Worm (Caenorhabditis elegans) whole organism, young adult: Measurements from ENCODE around the gene sna-2.

Source experiments
- D2030.7 ChIP-seq: fragments of 200-800 bp; sonication (Bioruptor generic); IDR thresholded peaks from 2 replicates; pipeline ENCODE4 v1.3.6; 2022; ENCODE audit warnings: missing genetic modification reagents, missing genetic modification characterization, missing compliant biosample characterization
- F10E7.11 ChIP-seq: sonication (generic microtip); optimal IDR thresholded peaks from 2 replicates; lab custom pipeline; 2017; ENCODE audit warnings: mild to moderate bottlenecking, missing genetic modification characterization, moderate library complexity, missing compliant biosample characterization
- F22D6.2 ChIP-seq: sonication (generic microtip); optimal IDR thresholded peaks from 2 replicates; lab custom pipeline; 2016; ENCODE audit warnings: mild to moderate bottlenecking, missing genetic modification characterization, missing compliant biosample characterization
- F23B12.7 ChIP-seq: sonication (generic microtip); optimal IDR thresholded peaks from 2 replicates; lab custom pipeline; 2017; ENCODE audit warnings: missing genetic modification characterization, mild to moderate bottlenecking, missing compliant biosample characterization, antibody characterized with exemption, moderate library complexity; ENCODE audit not compliant: insufficient read depth
- F33H1.4 ChIP-seq: fragments of 200-800 bp; sonication (Bioruptor generic); IDR thresholded peaks from 2 replicates; pipeline ENCODE4 v1.3.6; 2022; ENCODE audit warnings: missing genetic modification reagents, missing genetic modification characterization, missing compliant biosample characterization
- F39B2.1 ChIP-seq: fragments of 200-800 bp; sonication (Bioruptor generic); IDR thresholded peaks from 2 replicates; pipeline ENCODE4 v1.3.6; 2022; ENCODE audit warnings: missing genetic modification reagents, missing genetic modification characterization, missing compliant biosample characterization
- T26A5.8 ChIP-seq: sonication (generic microtip); optimal IDR thresholded peaks from 2 replicates; lab custom pipeline; 2016; ENCODE audit warnings: missing genetic modification characterization, missing compliant biosample characterization
- Y53G8AR.9 ChIP-seq: fragments of 200-800 bp; sonication (Bioruptor generic); conservative IDR thresholded peaks from 2 replicates; pipeline ENCODE4 v1.3.6; 2022; ENCODE audit warnings: missing genetic modification reagents, missing genetic modification characterization, missing compliant biosample characterization
- Y67H2A.10 ChIP-seq: fragments of 200-800 bp; sonication (Bioruptor generic); conservative IDR thresholded peaks from 2 replicates; pipeline ENCODE4 v1.3.6; 2022; ENCODE audit warnings: missing genetic modification reagents, missing genetic modification characterization, missing compliant biosample characterization
- Y95B8A.8 ChIP-seq: fragments of 200-800 bp; sonication (Bioruptor generic); IDR thresholded peaks from 2 replicates; pipeline ENCODE4 v1.3.6; 2022; ENCODE audit warnings: missing genetic modification reagents, missing genetic modification characterization, missing compliant biosample characterization
- akir-1 ChIP-seq: fragments of 200-800 bp; sonication (Bioruptor generic); optimal IDR thresholded peaks from 2 replicates; lab custom pipeline; 2018; ENCODE audit warnings: mild to moderate bottlenecking, missing genetic modification characterization, moderate library complexity, missing compliant biosample characterization
- aptf-2 ChIP-seq: fragments of 200-800 bp; sonication (Bioruptor generic); conservative IDR thresholded peaks from 2 replicates; pipeline ENCODE4 v1.3.6; 2022; ENCODE audit warnings: missing genetic modification reagents, missing genetic modification characterization, missing compliant biosample characterization
- atf-7 ChIP-seq: sonication (generic microtip); optimal IDR thresholded peaks from 2 replicates; lab custom pipeline; 2017; ENCODE audit warnings: mild to moderate bottlenecking, missing genetic modification characterization, missing compliant biosample characterization
- attf-6 ChIP-seq: fragments of 200-800 bp; sonication (Bioruptor generic); IDR thresholded peaks from 2 replicates; pipeline ENCODE4 v1.3.6; 2022; ENCODE audit warnings: missing genetic modification reagents, missing genetic modification characterization, missing compliant biosample characterization
- ccch-3 ChIP-seq: fragments of 200-800 bp; sonication (Bioruptor generic); optimal IDR thresholded peaks from 2 replicates; lab custom pipeline; 2018; ENCODE audit warnings: mild to moderate bottlenecking, missing genetic modification characterization, missing compliant biosample characterization
- ceh-40 ChIP-seq: fragments of 200-800 bp; sonication (Bioruptor generic); IDR thresholded peaks from 2 replicates; pipeline ENCODE4 v1.3.6; 2022; ENCODE audit warnings: missing genetic modification characterization, missing compliant biosample characterization
- ceh-79 ChIP-seq: sonication (generic microtip); optimal IDR thresholded peaks from 2 replicates; lab custom pipeline; 2017; ENCODE audit warnings: mild to moderate bottlenecking, missing genetic modification characterization, missing compliant biosample characterization
- chd-7 ChIP-seq: sonication (generic microtip); optimal IDR thresholded peaks from 2 replicates; lab custom pipeline; 2016; ENCODE audit warnings: mild to moderate bottlenecking, missing genetic modification characterization, moderate library complexity, missing compliant biosample characterization
- dpff-1 ChIP-seq: sonication (generic microtip); optimal IDR thresholded peaks from 2 replicates; lab custom pipeline; 2017; ENCODE audit warnings: mild to moderate bottlenecking, missing genetic modification characterization, missing compliant biosample characterization
- ets-4 ChIP-seq: fragments of 200-800 bp; sonication (Bioruptor generic); optimal IDR thresholded peaks from 2 replicates; lab custom pipeline; 2018; ENCODE audit warnings: mild to moderate bottlenecking, missing genetic modification characterization, missing compliant biosample characterization
- fkh-3 ChIP-seq: sonication (generic microtip); optimal IDR thresholded peaks from 2 replicates; lab custom pipeline; 2016; ENCODE audit warnings: mild to moderate bottlenecking, missing genetic modification characterization, missing compliant biosample characterization
- hlh-12 ChIP-seq: sonication (generic microtip); optimal IDR thresholded peaks from 2 replicates; lab custom pipeline; 2016; ENCODE audit warnings: missing genetic modification characterization, missing compliant biosample characterization
- hlh-26 ChIP-seq: fragments of 200-800 bp; sonication (Bioruptor generic); conservative IDR thresholded peaks from 2 replicates; pipeline ENCODE4 v1.3.6; 2022; ENCODE audit warnings: missing genetic modification reagents, missing genetic modification characterization, missing compliant biosample characterization
- hmg-1.2 ChIP-seq: fragments of 200-800 bp; sonication (Bioruptor generic); IDR thresholded peaks from 2 replicates; pipeline ENCODE4 v1.3.6; 2022; ENCODE audit warnings: missing genetic modification reagents, missing genetic modification characterization, missing compliant biosample characterization
- hmg-20 ChIP-seq: fragments of 200-800 bp; sonication (Bioruptor generic); IDR thresholded peaks from 2 replicates; pipeline ENCODE4 v1.3.6; 2022; ENCODE audit warnings: missing genetic modification reagents, missing genetic modification characterization, missing compliant biosample characterization
- let-526 ChIP-seq: fragments of 200-800 bp; sonication (Bioruptor generic); IDR thresholded peaks from 2 replicates; pipeline ENCODE4 v1.3.6; 2022; ENCODE audit warnings: missing genetic modification reagents, missing genetic modification characterization, missing compliant biosample characterization
- lin-35 ChIP-seq, 3 experiments: fragments of 150-350 bp in 2 of 3; sonication (generic microtip) in 1 of 3; optimal IDR thresholded peaks; 2 replicates each; lab custom pipeline; 2014 to 2018; ENCODE audit warnings: missing biosample characterization in 3 of 3, missing genetic modification characterization in 3 of 3, missing genetic modification reagents in 3 of 3
- madf-3 ChIP-seq: fragments of 200-800 bp; sonication (Bioruptor generic); IDR thresholded peaks from 2 replicates; pipeline ENCODE4 v1.3.6; 2022; ENCODE audit warnings: missing genetic modification reagents, missing genetic modification characterization, missing compliant biosample characterization
- madf-6 ChIP-seq: fragments of 200-800 bp; sonication (Bioruptor generic); IDR thresholded peaks from 2 replicates; pipeline ENCODE4 v1.3.6; 2022; ENCODE audit warnings: missing genetic modification reagents, missing genetic modification characterization, missing compliant biosample characterization
- mel-28 ChIP-seq: sonication (generic microtip); optimal IDR thresholded peaks from 2 replicates; lab custom pipeline; 2016; ENCODE audit warnings: borderline replicate concordance, mild to moderate bottlenecking, missing genetic modification characterization, missing compliant biosample characterization
- nfyb-1 ChIP-seq: fragments of 200-800 bp; sonication (Bioruptor generic); IDR thresholded peaks from 2 replicates; pipeline ENCODE4 v1.3.6; 2022; ENCODE audit warnings: missing genetic modification reagents, missing genetic modification characterization, missing compliant biosample characterization
- nhr-120 ChIP-seq: fragments of 200-800 bp; sonication (Bioruptor generic); IDR thresholded peaks from 2 replicates; pipeline ENCODE4 v1.3.6; 2022; ENCODE audit warnings: missing genetic modification characterization, missing compliant biosample characterization
- nhr-80 ChIP-seq: sonication (generic microtip); optimal IDR thresholded peaks from 2 replicates; lab custom pipeline; 2016; ENCODE audit warnings: missing genetic modification characterization, missing compliant biosample characterization
- nhr-90 ChIP-seq: sonication (generic microtip); optimal IDR thresholded peaks from 2 replicates; lab custom pipeline; 2016; ENCODE audit warnings: missing genotype, mild to moderate bottlenecking, missing genetic modification characterization, missing compliant biosample characterization
- rec-8 ChIP-seq, 2 experiments: sonication (generic microtip); optimal IDR thresholded peaks; 2 replicates each; lab custom pipeline; 2016; ENCODE audit warnings: mild to moderate bottlenecking in 2 of 2, missing genetic modification characterization in 2 of 2, missing genetic modification reagents in 2 of 2, missing genotype in 2 of 2, missing biosample characterization in 1 of 2, missing compliant biosample characterization in 1 of 2, moderate library complexity in 1 of 2
- repo-1 ChIP-seq: sonication (generic microtip); optimal IDR thresholded peaks from 2 replicates; lab custom pipeline; 2017; ENCODE audit warnings: mild to moderate bottlenecking, missing genetic modification characterization, missing compliant biosample characterization
- sea-2 ChIP-seq: fragments of 200-800 bp; sonication (Bioruptor generic); IDR thresholded peaks from 2 replicates; pipeline ENCODE4 v1.3.6; 2022; ENCODE audit warnings: missing genetic modification characterization, missing compliant biosample characterization
- snpc-1.3 ChIP-seq: sonication (generic microtip); optimal IDR thresholded peaks from 2 replicates; lab custom pipeline; 2017; ENCODE audit warnings: missing genetic modification characterization, mild to moderate bottlenecking, missing compliant biosample characterization, antibody characterized with exemption, moderate library complexity, missing genotype, missing genetic modification reagents; ENCODE audit not compliant: insufficient read depth
- snpc-4 ChIP-seq, 5 experiments: fragments of 150-350 bp in 1 of 5; sonication (generic microtip) in 4 of 5; optimal IDR thresholded peaks; 2 replicates each; lab custom pipeline; 2014 to 2018; ENCODE audit warnings: missing genetic modification characterization in 5 of 5, missing biosample characterization in 3 of 5, antibody characterized with exemption in 2 of 5, mild to moderate bottlenecking in 2 of 5, missing compliant biosample characterization in 2 of 5, missing genotype in 2 of 5, moderate library complexity in 2 of 5, missing genetic modification reagents in 1 of 5
- somi-1 ChIP-seq: fragments of 200-800 bp; sonication (Bioruptor generic); optimal IDR thresholded peaks from 2 replicates; lab custom pipeline; 2018; ENCODE audit warnings: mild to moderate bottlenecking, missing genetic modification characterization, missing compliant biosample characterization
- tbx-9 ChIP-seq: sonication (generic microtip); optimal IDR thresholded peaks from 2 replicates; lab custom pipeline; 2016; ENCODE audit warnings: borderline replicate concordance, missing genetic modification characterization, inconsistent platforms, missing compliant biosample characterization
- tlf-1 ChIP-seq: fragments of 200-800 bp; sonication (Bioruptor generic); optimal IDR thresholded peaks from 2 replicates; lab custom pipeline; 2018; ENCODE audit warnings: mild to moderate bottlenecking, missing genetic modification characterization, missing compliant biosample characterization
- xnd-1 ChIP-seq: sonication (generic microtip); optimal IDR thresholded peaks from 2 replicates; lab custom pipeline; 2016; ENCODE audit warnings: missing genotype, missing genetic modification reagents, missing genetic modification characterization, missing compliant biosample characterization
- zfh-2 ChIP-seq: fragments of 200-800 bp; sonication (Bioruptor generic); conservative IDR thresholded peaks from 2 replicates; pipeline ENCODE4 v1.3.6; 2022; ENCODE audit warnings: missing genetic modification reagents, missing genetic modification characterization, missing compliant biosample characterization
- zim-3 ChIP-seq: sonication (generic microtip); optimal IDR thresholded peaks from 2 replicates; lab custom pipeline; 2017; ENCODE audit warnings: mild to moderate bottlenecking, missing genetic modification characterization, moderate library complexity, missing compliant biosample characterization
- ztf-18 ChIP-seq: sonication (generic microtip); optimal IDR thresholded peaks from 2 replicates; lab custom pipeline; 2016; ENCODE audit warnings: missing genotype, mild to moderate bottlenecking, missing genetic modification characterization, missing compliant biosample characterization
- ztf-22 ChIP-seq: fragments of 200-800 bp; sonication (Bioruptor generic); optimal IDR thresholded peaks from 2 replicates; lab custom pipeline; 2018; ENCODE audit warnings: mild to moderate bottlenecking, missing genetic modification characterization, moderate library complexity, missing compliant biosample characterization
- ztf-26 ChIP-seq: sonication (generic microtip); optimal IDR thresholded peaks from 2 replicates; lab custom pipeline; 2017; ENCODE audit warnings: missing genetic modification characterization, missing compliant biosample characterization

The sna-2 gene

DNA sequence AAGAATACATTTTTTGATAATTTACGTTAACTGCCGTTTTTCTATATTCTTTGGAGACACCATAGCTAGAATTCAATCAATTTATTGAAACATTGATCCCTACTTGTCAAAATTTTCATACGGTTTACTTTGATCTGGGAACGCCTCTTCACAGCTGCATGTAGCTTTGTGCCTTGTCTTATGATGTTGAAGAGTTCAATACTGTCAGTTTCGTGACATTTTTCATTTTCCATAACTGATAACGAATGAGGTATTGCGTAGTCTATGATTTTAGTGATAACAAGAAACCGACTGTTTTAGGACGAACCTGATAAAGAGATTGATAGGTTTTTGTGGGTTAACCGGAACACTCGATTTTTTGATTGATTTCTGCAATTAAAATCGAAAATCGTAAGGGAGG lies 24.0 kb upstream of the sna-2 start:
- TF ChIP-seq hmg-1.2: no peak
- no peak for TF ChIP-seq hmg-20 (GFP tag; lab: Robert Waterston, UW)
- no peak for TF ChIP-seq chd-7 (tag; lab: Kevin White, UChicago)
- no peak for TF ChIP-seq let-526 (GFP tag; lab: Robert Waterston, UW)
- no peak for TF ChIP-seq somi-1
- peak; percentile 74 for TF ChIP-seq atf-7 (tag; lab: Kevin White, UChicago)
- 0 out of 2 replicates have a peak, but pooled peaks have one; percentile 7 for TF ChIP-seq ceh-40 (GFP tag; lab: Robert Waterston, UW)
- no peak for TF ChIP-seq rec-8 (tag; optimal IDR thresholded peaks at IDR 0.05; lab: Kevin White, UChicago)
- TF ChIP-seq xnd-1 (tag; lab: Kevin White, UChicago): no peak
- TF ChIP-seq zfh-2: no peak
- no peak for TF ChIP-seq lin-35 (GFP tag; optimal IDR thresholded peaks at IDR 0.05; lab: Kevin White, UChicago)
- no peak for TF ChIP-seq nhr-90 (tag; lab: Kevin White, UChicago)
- TF ChIP-seq D2030.7 (GFP tag; lab: Robert Waterston, UW): no peak
- no peak for TF ChIP-seq sea-2
- no peak for TF ChIP-seq madf-6 (GFP tag; lab: Robert Waterston, UW)
- TF ChIP-seq ztf-26 (tag; lab: Kevin White, UChicago): no peak
- no peak for TF ChIP-seq hlh-26 (GFP tag; lab: Robert Waterston, UW)
- TF ChIP-seq attf-6 (GFP tag; lab: Robert Waterston, UW): no peak
- no peak for TF ChIP-seq hlh-12 (tag; lab: Kevin White, UChicago)
- TF ChIP-seq akir-1: no peak
- TF ChIP-seq ets-4 (GFP tag; lab: Kevin White, UChicago): peak; percentile 83
- TF ChIP-seq F39B2.1 (GFP tag; lab: Robert Waterston, UW): no peak
- TF ChIP-seq nfyb-1 (GFP tag; lab: Robert Waterston, UW): no peak
- TF ChIP-seq zim-3 (tag; lab: Kevin White, UChicago): no peak
- peak; percentile 0 for TF ChIP-seq F22D6.2 (tag; lab: Kevin White, UChicago)
- no peak for TF ChIP-seq F23B12.7 (tag; lab: Kevin White, UChicago)
- TF ChIP-seq madf-3 (GFP tag; lab: Robert Waterston, UW): no peak
- no peak for TF ChIP-seq aptf-2 (GFP tag; lab: Robert Waterston, UW)
- TF ChIP-seq fkh-3 (tag; lab: Kevin White, UChicago): no peak
- no peak for TF ChIP-seq Y67H2A.10 (GFP tag; lab: Robert Waterston, UW)
- no peak for TF ChIP-seq snpc-1.3
- no peak for TF ChIP-seq mel-28
- TF ChIP-seq Y95B8A.8: no peak
- peak; percentile 46 for TF ChIP-seq repo-1 (tag; lab: Kevin White, UChicago)
- TF ChIP-seq nhr-120: no peak
- TF ChIP-seq ccch-3 (GFP tag; lab: Kevin White, UChicago): no peak
- peak; percentile 97 for TF ChIP-seq nhr-80 (tag; lab: Kevin White, UChicago)
- TF ChIP-seq F33H1.4 (GFP tag; lab: Robert Waterston, UW): no peak
- TF ChIP-seq snpc-4 (GFP tag; optimal IDR thresholded peaks at IDR 0.05; lab: Kevin White, UChicago): no peak
- no peak for TF ChIP-seq snpc-4 (tag; optimal IDR thresholded peaks at IDR 0.05; lab: Kevin White, UChicago)
- no peak for TF ChIP-seq Y53G8AR.9
- TF ChIP-seq ztf-22 (GFP tag; lab: Kevin White, UChicago): peak; percentile 90
- no peak for TF ChIP-seq dpff-1 (tag; lab: Kevin White, UChicago)
- TF ChIP-seq ceh-79 (tag; lab: Kevin White, UChicago): no peak
- no peak for TF ChIP-seq ztf-18 (tag; lab: Kevin White, UChicago)
- TF ChIP-seq T26A5.8 (tag; lab: Kevin White, UChicago): no peak
- TF ChIP-seq tlf-1: peak; percentile 54
- TF ChIP-seq tbx-9 (tag; lab: Kevin White, UChicago): no peak
- no peak for TF ChIP-seq F10E7.11 (tag; lab: Kevin White, UChicago)
